Fruit fly (Drosophila melanogaster) whole organism, embryonic: ENCODE measurements around the gene CG15368.

Source experiments
- ATbp ChIP-seq: fragments of 200-800 bp; sonication (Bioruptor generic); optimal IDR thresholded peaks from 2 replicates; lab custom pipeline; 2017; ENCODE audit warnings: missing biosample characterization, mild to moderate bottlenecking, missing genetic modification characterization, missing genetic modification reagents
- CG10366 ChIP-seq: fragments of 200-800 bp; sonication (Bioruptor generic); IDR thresholded peaks from 2 replicates; pipeline ENCODE4 v1.3.6; 2022; ENCODE audit warnings: missing biosample characterization, missing genetic modification characterization
- CG1233 ChIP-seq: fragments of 200-800 bp; sonication (Bioruptor generic); optimal IDR thresholded peaks from 4 replicates; lab custom pipeline; 2018; ENCODE audit warnings: missing biosample characterization, mild to moderate bottlenecking, missing genetic modification characterization
- CG13287 ChIP-seq: fragments of 200-800 bp; sonication (Bioruptor generic); IDR thresholded peaks from 2 replicates; pipeline ENCODE4 v1.3.6; 2022; ENCODE audit warnings: missing biosample characterization, missing genetic modification characterization; ENCODE audit not compliant: partially characterized antibody
- CG1529 ChIP-seq: fragments of 200-800 bp; sonication (Bioruptor generic); optimal IDR thresholded peaks from 3 replicates; lab custom pipeline; 2018; ENCODE audit warnings: missing biosample characterization, missing genetic modification characterization
- CG15514 ChIP-seq: fragments of 200-800 bp; sonication (Bioruptor generic); optimal IDR thresholded peaks from 3 replicates; lab custom pipeline; 2017; ENCODE audit warnings: missing biosample characterization, missing genetic modification characterization, mild to moderate bottlenecking, moderate library complexity, missing genetic modification reagents
- CG16813 ChIP-seq: fragments of 200-800 bp; sonication (Bioruptor generic); IDR thresholded peaks from 3 replicates; pipeline ENCODE4 v1.3.6; 2022; ENCODE audit warnings: missing biosample characterization, missing genetic modification characterization; ENCODE audit not compliant: partially characterized antibody
- CG1832 ChIP-seq: fragments of 200-800 bp; sonication (Bioruptor generic); optimal IDR thresholded peaks from 2 replicates; lab custom pipeline; 2017; ENCODE audit warnings: missing biosample characterization, mild to moderate bottlenecking, missing genetic modification characterization, inconsistent platforms
- CG34224 ChIP-seq: fragments of 200-800 bp; sonication (Bioruptor generic); IDR thresholded peaks from 3 replicates; pipeline ENCODE4 v1.3.6; 2022; ENCODE audit warnings: missing biosample characterization, missing genetic modification characterization; ENCODE audit not compliant: partially characterized antibody
- CG3995 ChIP-seq: fragments of 200-800 bp; sonication (Bioruptor generic); optimal IDR thresholded peaks from 3 replicates; lab custom pipeline; 2016; ENCODE audit warnings: missing biosample characterization, missing genetic modification characterization
- CG43689 ChIP-seq: fragments of 200-800 bp; sonication (Bioruptor generic); IDR thresholded peaks from 2 replicates; pipeline ENCODE4 v1.3.6; 2022; ENCODE audit warnings: missing biosample characterization, missing genetic modification characterization
- CG7786 ChIP-seq: fragments of 200-800 bp; sonication (Bioruptor generic); optimal IDR thresholded peaks from 2 replicates; lab custom pipeline; 2016; ENCODE audit warnings: missing biosample characterization, missing genetic modification characterization
- CG7963 ChIP-seq: fragments of 200-800 bp; sonication (Bioruptor generic); IDR thresholded peaks from 3 replicates; pipeline ENCODE4 v1.3.6; 2022; ENCODE audit warnings: missing biosample characterization, missing genetic modification characterization; ENCODE audit not compliant: partially characterized antibody
- CHES-1-like ChIP-seq: fragments of 200-800 bp; sonication (Bioruptor generic); optimal IDR thresholded peaks from 2 replicates; lab custom pipeline; 2016; ENCODE audit warnings: missing biosample characterization, missing genetic modification characterization
- Dad ChIP-seq: fragments of 200-800 bp; sonication (Bioruptor generic); optimal IDR thresholded peaks from 3 replicates; lab custom pipeline; 2016; ENCODE audit warnings: missing biosample characterization, missing genetic modification characterization
- Dref ChIP-seq: fragments of 200-800 bp; sonication (Bioruptor generic); IDR thresholded peaks from 2 replicates; pipeline ENCODE4 v1.3.6; 2022; ENCODE audit warnings: missing biosample characterization, missing genetic modification characterization
- HLH4C ChIP-seq: fragments of 200-800 bp; sonication (Bioruptor generic); IDR thresholded peaks from 3 replicates; pipeline ENCODE4 v1.3.6; 2022; ENCODE audit warnings: missing biosample characterization, missing genetic modification characterization; ENCODE audit not compliant: partially characterized antibody
- Kr ChIP-seq: fragments of 200-800 bp; sonication (Bioruptor generic); optimal IDR thresholded peaks from 2 replicates; lab custom pipeline; 2017; ENCODE audit warnings: missing biosample characterization, mild to moderate bottlenecking, missing genetic modification characterization
- Lpt ChIP-seq: fragments of >200 bp; optimal IDR thresholded peaks from 2 replicates; lab custom pipeline; 2018; ENCODE audit warnings: missing biosample characterization, missing genetic modification characterization
- Myb ChIP-seq: fragments of 200-800 bp; sonication (Bioruptor generic); optimal IDR thresholded peaks from 2 replicates; lab custom pipeline; 2016; ENCODE audit warnings: missing biosample characterization, missing genetic modification characterization
- Opbp ChIP-seq: fragments of 200-800 bp; sonication (Bioruptor generic); IDR thresholded peaks from 3 replicates; pipeline ENCODE4 v1.3.6; 2022; ENCODE audit warnings: missing biosample characterization, missing genetic modification characterization; ENCODE audit not compliant: partially characterized antibody
- Trl ChIP-seq, 3 experiments: fragments of >200 bp in 2 of 3; fragments of 200-800 bp in 1 of 3; sonication (Bioruptor generic) in 1 of 3; optimal IDR thresholded peaks; 2 replicates in 1 of 3; 3 replicates in 2 of 3; lab custom pipeline; 2016 to 2017; ENCODE audit warnings: missing biosample characterization in 1 of 3, missing genetic modification characterization in 1 of 3
- ato ChIP-seq: fragments of 200-800 bp; sonication (Bioruptor generic); IDR thresholded peaks from 2 replicates; pipeline ENCODE4 v1.3.6; 2022; ENCODE audit warnings: missing biosample characterization, missing genetic modification characterization; ENCODE audit not compliant: partially characterized antibody
- exex ChIP-seq: fragments of 200-800 bp; sonication (Bioruptor generic); optimal IDR thresholded peaks from 4 replicates; lab custom pipeline; 2018; ENCODE audit warnings: missing biosample characterization, mild to moderate bottlenecking, missing genetic modification characterization, moderate library complexity
- fd102C ChIP-seq: fragments of 200-800 bp; sonication (Bioruptor generic); optimal IDR thresholded peaks from 2 replicates; lab custom pipeline; 2018; ENCODE audit warnings: missing biosample characterization, mild to moderate bottlenecking, missing genetic modification characterization, moderate library complexity
- fd64A ChIP-seq: fragments of 200-800 bp; sonication (Bioruptor generic); optimal IDR thresholded peaks from 3 replicates; lab custom pipeline; 2018; ENCODE audit warnings: missing biosample characterization, mild to moderate bottlenecking, missing genetic modification characterization
- gfzf ChIP-seq: fragments of 200-800 bp; sonication (Bioruptor generic); optimal IDR thresholded peaks from 2 replicates; lab custom pipeline; 2016; ENCODE audit warnings: missing biosample characterization, mild to moderate bottlenecking, missing genetic modification characterization, moderate library complexity
- lilli ChIP-seq: fragments of 200-800 bp; sonication (Bioruptor generic); optimal IDR thresholded peaks from 3 replicates; lab custom pipeline; 2016; ENCODE audit warnings: missing biosample characterization, missing genetic modification characterization
- nmo ChIP-seq: fragments of 200-800 bp; sonication (Bioruptor generic); optimal IDR thresholded peaks from 2 replicates; lab custom pipeline; 2018; ENCODE audit warnings: missing biosample characterization, mild to moderate bottlenecking, missing genetic modification characterization, moderate library complexity
- pb ChIP-seq: fragments of 200-800 bp; sonication (Bioruptor generic); optimal IDR thresholded peaks from 3 replicates; lab custom pipeline; 2016; ENCODE audit warnings: missing biosample characterization, missing genetic modification characterization
- phol ChIP-seq: fragments of 200-800 bp; sonication (Bioruptor generic); optimal IDR thresholded peaks from 3 replicates; lab custom pipeline; 2018; ENCODE audit warnings: missing biosample characterization, mild to moderate bottlenecking, missing genetic modification characterization, moderate library complexity
- prd ChIP-seq, 3 experiments: fragments of >200 bp in 2 of 3; fragments of 200-800 bp in 1 of 3; sonication (Bioruptor generic) in 1 of 3; optimal IDR thresholded peaks in 2 of 3; IDR thresholded peaks in 1 of 3; 2 replicates in 2 of 3; 3 replicates in 1 of 3; pipeline versions ENCODE4 v1.3.6 to Lab custom; 2017 to 2022; ENCODE audit warnings: missing biosample characterization in 1 of 3, missing genetic modification characterization in 1 of 3
- pros ChIP-seq: fragments of 200-800 bp; sonication (Bioruptor generic); optimal IDR thresholded peaks from 3 replicates; lab custom pipeline; 2019; ENCODE audit warnings: missing biosample characterization, mild to moderate bottlenecking, missing genetic modification characterization, moderate library complexity
- sens ChIP-seq: fragments of 200-800 bp; sonication (Bioruptor generic); peaks from one replicate; lab custom pipeline; 2016; ENCODE audit warnings: missing biosample characterization, missing genetic modification characterization
- wek ChIP-seq: fragments of 200-800 bp; sonication (Bioruptor generic); optimal IDR thresholded peaks from 3 replicates; lab custom pipeline; 2018; ENCODE audit warnings: missing biosample characterization, mild to moderate bottlenecking, missing genetic modification characterization, moderate library complexity
- zf30C ChIP-seq: fragments of 200-800 bp; sonication (Bioruptor generic); optimal IDR thresholded peaks from 3 replicates; lab custom pipeline; 2018; ENCODE audit warnings: missing biosample characterization, mild to moderate bottlenecking, missing genetic modification characterization

Gene CG15368

dm6 chrX:9187429-9187828, 28.2 kb upstream of the CG15368 start (continued):
- TF ChIP-seq Opbp (GFP tag; lab: Robert Waterston, UW) (no peak), CHES-1-like (GFP tag; lab: Kevin White, UChicago) (no peak), CG34224 (peak; percentile 27; the same call in 1 of the 3 replicates), CG16813 (GFP tag; lab: Robert Waterston, UW) (peak; percentile 47; the same call in 1 of the 3 replicates), CG7963 (GFP tag; lab: Robert Waterston, UW) (0 out of 3 replicates have a peak, but pooled peaks have one; percentile 20), CG13287 (GFP tag; lab: Robert Waterston, UW) (peak; percentile 53), CG1529 (GFP tag; lab: Kevin White, UChicago) (no peak), Dref (GFP tag; lab: Robert Waterston, UW) (no peak), fd102C (GFP tag; lab: Kevin White, UChicago) (no peak), Lpt (GFP tag; lab: Kevin White, UChicago) (no peak), CG3995 (GFP tag; lab: Kevin White, UChicago) (no peak), Myb (peak; percentile 12), CG43689 (GFP tag; lab: Robert Waterston, UW) (no peak), phol (peak; percentile 15), ato (0 out of 2 replicates have a peak, but pooled peaks have one; percentile 35), CG1832 (no peak), Kr (no peak), HLH4C (GFP tag; lab: Robert Waterston, UW) (peak; percentile 65), Dad (GFP tag; lab: Kevin White, UChicago) (no peak), zf30C (GFP tag; lab: Kevin White, UChicago) (no peak), pros (no peak), nmo (GFP tag; lab: Kevin White, UChicago) (no peak), CG1233 (no peak), CG10366 (GFP tag; lab: Robert Waterston, UW) (no peak), gfzf (GFP tag; lab: Kevin White, UChicago) (peak; percentile 10), prd (optimal IDR thresholded peaks at IDR 0.05; lab: Kevin White, UChicago) (no peak), prd (GFP tag; IDR thresholded peaks at IDR 0.05; lab: Robert Waterston, UW) (no peak), lilli (GFP tag; lab: Kevin White, UChicago) (no peak), wek (GFP tag; lab: Kevin White, UChicago) (peak; percentile 69), pb (GFP tag; lab: Kevin White, UChicago) (no peak), ATbp (GFP tag; lab: Kevin White, UChicago) (no peak), CG7786 (GFP tag; lab: Kevin White, UChicago) (no peak)

dm6 chrX:9190555-9191184, 24.9 kb upstream of the CG15368 start, which contains the start of gene CG12115:
TSS of gene CG12115 (minus strand) at chrX:9190605.
- TF ChIP-seq exex (peak; percentile 92), CG15514 (GFP tag; lab: Kevin White, UChicago) (peak; percentile 2), fd64A (GFP tag; lab: Kevin White, UChicago) (no peak), Trl (optimal IDR thresholded peaks at IDR 0.05; lab: Kevin White, UChicago) (peak in 1 of 2 experiments; percentile 80), Trl (GFP tag; optimal IDR thresholded peaks at IDR 0.05; lab: Kevin White, UChicago) (no peak), sens (peak; percentile 32)
